Worm (Caenorhabditis elegans): Measurements from ENCODE around the gene tank-1.

ce11 chrV:1317869-1318354 is 32.4 kb upstream of the tank-1 start, which contains the start of gene F16B3.3:
- TF ChIP-seq W03F9.2 (tag; optimal IDR thresholded peaks at IDR 0.05) = no peak
- no peak for TF ChIP-seq him-1 (tag; optimal IDR thresholded peaks at IDR 0.05)
- no peak for TF ChIP-seq dao-5 (tag; optimal IDR thresholded peaks at IDR 0.05)

All from whole organism, L4/young adult.